Worm (Caenorhabditis elegans): ENCODE data around the gene T25D3.3.

DNA sequence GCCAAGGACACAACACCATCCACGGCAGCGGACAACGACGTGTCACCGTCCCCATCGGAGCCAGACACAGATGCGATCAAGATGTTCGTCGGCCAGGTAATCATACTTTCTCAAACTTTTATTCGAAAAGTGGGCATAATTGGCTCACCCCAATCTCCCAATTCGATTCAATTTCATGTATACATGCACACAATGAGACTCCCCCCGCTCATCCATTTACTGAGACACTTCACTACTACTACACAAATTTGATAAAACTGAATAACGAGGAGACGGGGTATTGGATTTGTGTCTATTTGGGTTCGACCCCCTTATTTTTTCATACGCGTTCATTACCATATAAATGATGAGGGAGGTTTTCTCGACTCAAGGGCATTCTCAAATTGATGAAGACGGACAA lies 10.8 kb downstream of the T25D3.3 start:
- no peak for TF ChIP-seq dao-5 (tag; optimal IDR thresholded peaks at IDR 0.05)
- TF ChIP-seq him-1 (tag; optimal IDR thresholded peaks at IDR 0.05): no peak
